Worm (Caenorhabditis elegans) whole organism, L3 larva: ENCODE measurements around the gene prk-1.

Source experiments
- ceh-16 ChIP-seq: sonication (generic microtip); optimal IDR thresholded peaks from 2 replicates; lab custom pipeline; 2017; ENCODE audit warnings: missing biosample characterization, missing genetic modification characterization

Gene prk-1

ce11 chrIII:7045643-7046042, 55.7 kb downstream of the prk-1 start, which contains the start of gene R01H2.7:
Gene R01H2.7, minus strand, starts transcription at chrIII:7045743.
- TF ChIP-seq ceh-16 (tag; lab: Kevin White, UChicago): no peak
